Worm (Caenorhabditis elegans) whole organism, L4 larva: ENCODE measurements around the gene C46G7.2.

Experiments used
- ceh-82 ChIP-seq: sonication (generic microtip); optimal IDR thresholded peaks from 2 replicates; lab custom pipeline; 2017; ENCODE audit warnings: missing biosample characterization, missing genetic modification characterization
- madf-9 ChIP-seq: fragments of 200-800 bp; sonication (Bioruptor generic); conservative IDR thresholded peaks from 2 replicates; pipeline ENCODE4 v1.3.6; 2022; ENCODE audit warnings: missing genetic modification reagents, missing genetic modification characterization, missing compliant biosample characterization
- nhr-25 ChIP-seq: sonication (generic microtip); optimal IDR thresholded peaks from 2 replicates; lab custom pipeline; 2017; ENCODE audit warnings: missing genetic modification characterization, mild to moderate bottlenecking, missing compliant biosample characterization, antibody characterized with exemption, moderate library complexity, borderline replicate concordance; ENCODE audit not compliant: insufficient read depth

- TF ChIP-seq nhr-25 (tag; lab: Kevin White, UChicago) (no peak), madf-9 (no peak), ceh-82 (tag; lab: Kevin White, UChicago) (no peak)
Observed at ce11 chrIV:6065186-6065585, 50.2 kb downstream of the C46G7.2 start.
